Worm (Caenorhabditis elegans) whole organism, mixed stage, embryonic: ENCODE data around the gene Y73B3B.3.
"Not testable (repeated sequence)": the region's sequence is repeated elsewhere in the genome, so short reads cannot be mapped to it uniquely, and the experiment has no call there.

Experiments
- bed-3 ChIP-seq: fragments of 200-800 bp; sonication (Bioruptor generic); optimal IDR thresholded peaks from 3 replicates; lab custom pipeline; 2018; ENCODE audit warnings: mild to moderate bottlenecking, missing genetic modification characterization, moderate library complexity, missing compliant biosample characterization
- nhr-237 ChIP-seq: fragments of 150-350 bp; optimal IDR thresholded peaks from 2 replicates; lab custom pipeline; 2014; ENCODE audit warnings: missing biosample characterization, missing genetic modification characterization
- snpc-4 ChIP-seq: fragments of 150-350 bp; optimal IDR thresholded peaks from 2 replicates; lab custom pipeline; 2014; ENCODE audit warnings: missing biosample characterization, missing genetic modification characterization

Y73B3B.3 gene

ce11 chrX:239077-239476 is 29.3 kb downstream of the Y73B3B.3 start, which contains the start of gene AC8.10:
Gene AC8.10 (minus strand): TSS chrX:239177.
- not testable (repeated sequence) for TF ChIP-seq snpc-4 (tag; lab: Kevin White, UChicago); bed-3 (GFP tag; lab: Kevin White, UChicago); nhr-237
- TF ChIP-seq, all 35 proteins: peak for 0; not testable (repeated sequence) for 35
